Fruit fly (Drosophila melanogaster) whole organism, embryonic: Measurements from ENCODE around the gene Catsup.

Experiments used
- Adf1 ChIP-seq: fragments of 200-800 bp; sonication (Bioruptor generic); IDR thresholded peaks from 2 replicates; pipeline ENCODE4 v1.3.6; 2022; ENCODE audit warnings: missing biosample characterization, missing genetic modification characterization
- Bgb ChIP-seq: fragments of 200-800 bp; sonication (Bioruptor generic); IDR thresholded peaks from 2 replicates; pipeline ENCODE4 v1.3.6; 2022; ENCODE audit warnings: missing biosample characterization, missing genetic modification characterization; ENCODE audit not compliant: partially characterized antibody
- CG10267 ChIP-seq: fragments of 200-800 bp; sonication (Bioruptor generic); optimal IDR thresholded peaks from 2 replicates; lab custom pipeline; 2018; ENCODE audit warnings: missing biosample characterization, mild to moderate bottlenecking, missing genetic modification characterization, moderate library complexity
- CG10321 ChIP-seq: fragments of 200-800 bp; sonication (Bioruptor generic); IDR thresholded peaks from 2 replicates; pipeline ENCODE4 v1.3.6; 2022; ENCODE audit warnings: missing biosample characterization, missing genetic modification characterization
- CG10543 ChIP-seq: fragments of 200-800 bp; sonication (Bioruptor generic); optimal IDR thresholded peaks from 3 replicates; lab custom pipeline; 2017; ENCODE audit warnings: missing biosample characterization, mild to moderate bottlenecking, missing genetic modification characterization, moderate library complexity
- CG11398 ChIP-seq: fragments of 200-800 bp; sonication (Bioruptor generic); optimal IDR thresholded peaks from 2 replicates; lab custom pipeline; 2016; ENCODE audit warnings: missing biosample characterization, missing genetic modification characterization
- CG11504 ChIP-seq: fragments of 200-800 bp; sonication (Bioruptor generic); optimal IDR thresholded peaks from 3 replicates; lab custom pipeline; 2019; ENCODE audit warnings: missing biosample characterization, mild to moderate bottlenecking, missing genetic modification characterization, moderate library complexity
- CG14860 ChIP-seq: fragments of 200-800 bp; sonication (Bioruptor generic); IDR thresholded peaks from 3 replicates; pipeline ENCODE4 v1.3.6; 2022; ENCODE audit warnings: missing biosample characterization, missing genetic modification characterization; ENCODE audit not compliant: partially characterized antibody
- CG2120 ChIP-seq: fragments of 200-800 bp; sonication (Bioruptor generic); optimal IDR thresholded peaks from 3 replicates; lab custom pipeline; 2016; ENCODE audit warnings: missing biosample characterization, missing genetic modification characterization
- CG3407 ChIP-seq: fragments of 200-800 bp; sonication (Bioruptor generic); optimal IDR thresholded peaks from 2 replicates; lab custom pipeline; 2018; ENCODE audit warnings: missing biosample characterization, mild to moderate bottlenecking, missing genetic modification characterization
- CG34422 ChIP-seq: fragments of 200-800 bp; sonication (Bioruptor generic); IDR thresholded peaks from 3 replicates; pipeline ENCODE4 v1.3.6; 2022; ENCODE audit warnings: missing biosample characterization, missing genetic modification characterization
- CG42726 ChIP-seq: fragments of 200-800 bp; sonication (Bioruptor generic); IDR thresholded peaks from 2 replicates; pipeline ENCODE4 v1.3.6; 2022; ENCODE audit warnings: missing biosample characterization, missing genetic modification characterization; ENCODE audit not compliant: partially characterized antibody
- CG4707 ChIP-seq: fragments of 200-800 bp; sonication (Bioruptor generic); optimal IDR thresholded peaks from 2 replicates; lab custom pipeline; 2018; ENCODE audit warnings: missing biosample characterization, mild to moderate bottlenecking, missing genetic modification characterization, moderate library complexity
- CG6654 ChIP-seq: fragments of 200-800 bp; sonication (Bioruptor generic); optimal IDR thresholded peaks from 2 replicates; lab custom pipeline; 2017; ENCODE audit warnings: missing biosample characterization, mild to moderate bottlenecking, missing genetic modification characterization
- CG8924 ChIP-seq: fragments of 200-800 bp; optimal IDR thresholded peaks from 3 replicates; lab custom pipeline; 2019; ENCODE audit warnings: missing biosample characterization, mild to moderate bottlenecking, missing genetic modification characterization, moderate library complexity
- CG9727 ChIP-seq: fragments of 200-800 bp; sonication (Bioruptor generic); optimal IDR thresholded peaks from 3 replicates; lab custom pipeline; 2017; ENCODE audit warnings: missing biosample characterization, mild to moderate bottlenecking, missing genetic modification characterization
- CG9817 ChIP-seq: fragments of 200-800 bp; sonication (Bioruptor generic); optimal IDR thresholded peaks from 2 replicates; lab custom pipeline; 2018; ENCODE audit warnings: missing biosample characterization, mild to moderate bottlenecking, missing genetic modification characterization, moderate library complexity
- Doc3 ChIP-seq: fragments of 200-800 bp; sonication (Bioruptor generic); IDR thresholded peaks from 3 replicates; pipeline ENCODE4 v1.3.6; 2022; ENCODE audit warnings: missing biosample characterization, missing genetic modification characterization; ENCODE audit not compliant: partially characterized antibody
- H15 ChIP-seq: fragments of 200-800 bp; sonication (Bioruptor generic); IDR thresholded peaks from 3 replicates; pipeline ENCODE4 v1.3.6; 2022; ENCODE audit warnings: missing biosample characterization, missing genetic modification characterization
- HLH4C ChIP-seq: fragments of 200-800 bp; sonication (Bioruptor generic); IDR thresholded peaks from 3 replicates; pipeline ENCODE4 v1.3.6; 2022; ENCODE audit warnings: missing biosample characterization, missing genetic modification characterization; ENCODE audit not compliant: partially characterized antibody
- HLHmδ ChIP-seq: fragments of 200-800 bp; sonication (Bioruptor generic); optimal IDR thresholded peaks from 2 replicates; lab custom pipeline; 2018; ENCODE audit warnings: missing biosample characterization, mild to moderate bottlenecking, missing genetic modification characterization, moderate library complexity
- Hr51 ChIP-seq, 2 experiments: fragments of 200-800 bp; sonication (Bioruptor generic); optimal IDR thresholded peaks; 2 replicates in 1 of 2; 3 replicates in 1 of 2; lab custom pipeline; 2016 to 2018; ENCODE audit warnings: missing biosample characterization in 2 of 2, missing genetic modification characterization in 2 of 2, mild to moderate bottlenecking in 1 of 2, moderate library complexity in 1 of 2
- Lpt ChIP-seq: fragments of >200 bp; optimal IDR thresholded peaks from 2 replicates; lab custom pipeline; 2018; ENCODE audit warnings: missing biosample characterization, missing genetic modification characterization
- Med ChIP-seq: fragments of 200-800 bp; sonication (Bioruptor generic); peaks from one replicate; lab custom pipeline; 2016; ENCODE audit warnings: missing biosample characterization, missing genetic modification characterization, mild to moderate bottlenecking, inconsistent platforms, moderate library complexity
- Mes4 ChIP-seq: fragments of 200-800 bp; sonication (Bioruptor generic); optimal IDR thresholded peaks from 2 replicates; lab custom pipeline; 2016; ENCODE audit warnings: missing biosample characterization, missing genetic modification characterization
- Taf1 ChIP-seq: fragments of 200-800 bp; sonication (Bioruptor generic); IDR thresholded peaks from 2 replicates; pipeline ENCODE4 v1.3.6; 2022; ENCODE audit warnings: missing biosample characterization, missing genetic modification characterization
- Xbp1 ChIP-seq: fragments of 200-800 bp; sonication (Bioruptor generic); optimal IDR thresholded peaks from 3 replicates; lab custom pipeline; 2016; ENCODE audit warnings: missing biosample characterization, mild to moderate bottlenecking, missing genetic modification characterization
- ato ChIP-seq: fragments of 200-800 bp; sonication (Bioruptor generic); IDR thresholded peaks from 2 replicates; pipeline ENCODE4 v1.3.6; 2022; ENCODE audit warnings: missing biosample characterization, missing genetic modification characterization; ENCODE audit not compliant: partially characterized antibody
- az2 ChIP-seq: fragments of 200-800 bp; sonication (Bioruptor generic); optimal IDR thresholded peaks from 3 replicates; lab custom pipeline; 2016; ENCODE audit warnings: missing biosample characterization, missing genetic modification characterization
- btn ChIP-seq: fragments of 200-800 bp; sonication (Bioruptor generic); optimal IDR thresholded peaks from 2 replicates; lab custom pipeline; 2016; ENCODE audit warnings: missing biosample characterization, missing genetic modification characterization
- cg ChIP-seq: fragments of 200-800 bp; sonication (Bioruptor generic); optimal IDR thresholded peaks from 3 replicates; lab custom pipeline; 2019; ENCODE audit warnings: missing biosample characterization, mild to moderate bottlenecking, missing genetic modification characterization, moderate library complexity
- crol ChIP-seq: fragments of 200-800 bp; sonication (Bioruptor generic); IDR thresholded peaks from 2 replicates; pipeline ENCODE4 v1.3.6; 2022; ENCODE audit warnings: missing biosample characterization, missing genetic modification characterization
- gce ChIP-seq: fragments of 200-800 bp; sonication (Bioruptor generic); IDR thresholded peaks from 3 replicates; pipeline ENCODE4 v1.3.6; 2022; ENCODE audit warnings: missing biosample characterization, missing genetic modification characterization
- gcm2 ChIP-seq: fragments of 200-800 bp; sonication (Bioruptor generic); optimal IDR thresholded peaks from 2 replicates; lab custom pipeline; 2016; ENCODE audit warnings: missing biosample characterization, missing genetic modification characterization
- hbn ChIP-seq: fragments of 200-800 bp; sonication (Bioruptor generic); IDR thresholded peaks from 2 replicates; pipeline ENCODE4 v1.3.6; 2022; ENCODE audit warnings: missing biosample characterization, missing genetic modification characterization; ENCODE audit not compliant: partially characterized antibody
- hkb ChIP-seq, 2 experiments: fragments of 200-800 bp in 1 of 2; fragments of >200 bp in 1 of 2; sonication (Bioruptor generic) in 1 of 2; IDR thresholded peaks in 1 of 2; optimal IDR thresholded peaks in 1 of 2; 2 replicates each; pipeline versions ENCODE4 v1.3.6 to Lab custom; 2017 to 2022; ENCODE audit warnings: missing biosample characterization in 1 of 2, missing genetic modification characterization in 1 of 2
- hth ChIP-seq: fragments of >200 bp; optimal IDR thresholded peaks from 2 replicates; lab custom pipeline; 2017; ENCODE audit warnings: inconsistent platforms
- mld ChIP-seq: fragments of 200-800 bp; sonication (Bioruptor generic); IDR thresholded peaks from 3 replicates; pipeline ENCODE4 v1.3.6; 2022; ENCODE audit warnings: missing biosample characterization, missing genetic modification characterization; ENCODE audit not compliant: partially characterized antibody
- nerfin-2 ChIP-seq: fragments of 200-800 bp; sonication (Bioruptor generic); IDR thresholded peaks from 2 replicates; pipeline ENCODE4 v1.3.6; 2022; ENCODE audit warnings: missing biosample characterization, missing genetic modification characterization; ENCODE audit not compliant: partially characterized antibody
- nmo ChIP-seq: fragments of 200-800 bp; sonication (Bioruptor generic); optimal IDR thresholded peaks from 2 replicates; lab custom pipeline; 2018; ENCODE audit warnings: missing biosample characterization, mild to moderate bottlenecking, missing genetic modification characterization, moderate library complexity
- pan ChIP-seq, 4 experiments: fragments of >200 bp in 3 of 4; fragments of 200-800 bp in 1 of 4; sonication (Bioruptor generic) in 1 of 4; optimal IDR thresholded peaks in 3 of 4; IDR thresholded peaks in 1 of 4; 2 replicates each; pipeline versions ENCODE4 v1.3.6 to Lab custom; 2017 to 2022; ENCODE audit warnings: missing biosample characterization in 2 of 4, missing genetic modification characterization in 2 of 4, mixed read lengths in 1 of 4
- pum ChIP-seq: fragments of 200-800 bp; sonication (Bioruptor generic); optimal IDR thresholded peaks from 2 replicates; lab custom pipeline; 2016; ENCODE audit warnings: missing biosample characterization, missing genetic modification characterization
- ro ChIP-seq: fragments of 200-800 bp; sonication (Bioruptor generic); IDR thresholded peaks from 2 replicates; pipeline ENCODE4 v1.3.6; 2022; ENCODE audit warnings: missing biosample characterization, missing genetic modification characterization
- scrt ChIP-seq: fragments of 200-800 bp; sonication (Bioruptor generic); optimal IDR thresholded peaks from 2 replicates; lab custom pipeline; 2018; ENCODE audit warnings: missing biosample characterization, mild to moderate bottlenecking, missing genetic modification characterization, moderate library complexity
- stwl ChIP-seq: fragments of 200-800 bp; sonication (Bioruptor generic); optimal IDR thresholded peaks from 3 replicates; lab custom pipeline; 2018; ENCODE audit warnings: missing biosample characterization, mild to moderate bottlenecking, missing genetic modification characterization, moderate library complexity
- tna ChIP-seq: fragments of 200-800 bp; sonication (Bioruptor generic); IDR thresholded peaks from 2 replicates; pipeline ENCODE4 v1.3.6; 2022; ENCODE audit warnings: missing biosample characterization, missing genetic modification characterization; ENCODE audit not compliant: partially characterized antibody
- twi ChIP-seq: fragments of 200-800 bp; optimal IDR thresholded peaks from 2 replicates; lab custom pipeline; 2019; ENCODE audit warnings: missing biosample characterization, mild to moderate bottlenecking, missing genetic modification characterization, moderate library complexity
- zfh1 ChIP-seq: fragments of 200-800 bp; sonication (Bioruptor generic); IDR thresholded peaks from 3 replicates; pipeline ENCODE4 v1.3.6; 2022; ENCODE audit warnings: missing biosample characterization, missing genetic modification characterization

Gene Catsup

dm6 chr2L:19027246-19027886 lies 14.3 kb upstream of the Catsup start, which contains the start of gene Sidpn (continued):
- TF ChIP-seq btn, result no peak
- peak; percentile 40 for TF ChIP-seq scrt (GFP tag; lab: Kevin White, UChicago)
- no peak for TF ChIP-seq Mes4 (GFP tag; lab: Kevin White, UChicago)
- TF ChIP-seq hth (lab: Kevin White, UChicago), result no peak
- TF ChIP-seq Taf1 (GFP tag; lab: Robert Waterston, UW), result no peak
- TF ChIP-seq mld (GFP tag; lab: Robert Waterston, UW), result no peak
- no peak for TF ChIP-seq tna (GFP tag; lab: Robert Waterston, UW)
- TF ChIP-seq gce (GFP tag; lab: Robert Waterston, UW), result no peak
- TF ChIP-seq CG8924, result no peak
- TF ChIP-seq cg (GFP tag; lab: Kevin White, UChicago), result peak; percentile 3
- peak; percentile 64 for TF ChIP-seq CG10543
- TF ChIP-seq CG42726 (GFP tag; lab: Robert Waterston, UW), result no peak
- TF ChIP-seq CG11504, result peak; percentile 75
- TF ChIP-seq Doc3 (GFP tag; lab: Robert Waterston, UW), result no peak
- no peak for TF ChIP-seq CG34422 (GFP tag; lab: Robert Waterston, UW)
- TF ChIP-seq CG9727 (GFP tag; lab: Kevin White, UChicago), result no peak
- no peak for TF ChIP-seq hkb (optimal IDR thresholded peaks at IDR 0.05; lab: Kevin White, UChicago)
- no peak for TF ChIP-seq hkb (GFP tag; IDR thresholded peaks at IDR 0.05; lab: Robert Waterston, UW)
- TF ChIP-seq az2 (GFP tag; lab: Kevin White, UChicago), result no peak
- peak; percentile 77; the same call in 1 of the 2 replicates for TF ChIP-seq Adf1
- no peak for TF ChIP-seq zfh1 (GFP tag; lab: Robert Waterston, UW)
- peak in 1 of 2 experiments; percentile 52 for TF ChIP-seq Hr51 (GFP tag; optimal IDR thresholded peaks at IDR 0.05; lab: Kevin White, UChicago)
- TF ChIP-seq nerfin-2 (GFP tag; lab: Robert Waterston, UW), result no peak
- TF ChIP-seq crol (GFP tag; lab: Robert Waterston, UW), result peak; percentile 63
- no peak for TF ChIP-seq CG3407 (GFP tag; lab: Kevin White, UChicago)
- no peak for TF ChIP-seq HLHmδ (GFP tag; lab: Kevin White, UChicago)
- TF ChIP-seq CG10321 (GFP tag; lab: Robert Waterston, UW), result no peak
- no peak for TF ChIP-seq twi
- TF ChIP-seq CG4707 (GFP tag; lab: Kevin White, UChicago), result no peak
- no peak for TF ChIP-seq CG11398 (GFP tag; lab: Kevin White, UChicago)
- TF ChIP-seq Lpt (GFP tag; lab: Kevin White, UChicago), result no peak
- no peak for TF ChIP-seq pum (GFP tag; lab: Kevin White, UChicago)

- TF ChIP-seq CG2120 (GFP tag; lab: Kevin White, UChicago) (no peak), Med (GFP tag; lab: Kevin White, UChicago) (peak; percentile 40), stwl (tag; lab: Kevin White, UChicago) (peak; percentile 33), CG9817 (tag; lab: Kevin White, UChicago) (no peak), HLH4C (GFP tag; lab: Robert Waterston, UW) (peak; percentile 71), CG6654 (GFP tag; lab: Kevin White, UChicago) (no peak), H15 (GFP tag; lab: Robert Waterston, UW) (no peak), Bgb (GFP tag; lab: Robert Waterston, UW) (peak; percentile 76), Xbp1 (GFP tag; lab: Kevin White, UChicago) (no peak), CG14860 (GFP tag; lab: Robert Waterston, UW) (peak; percentile 63), hbn (GFP tag; lab: Robert Waterston, UW) (peak; percentile 75), pan (optimal IDR thresholded peaks at IDR 0.05; lab: Kevin White, UChicago) (no peak), pan (GFP tag; optimal IDR thresholded peaks at IDR 0.05 in 1 of 2, IDR thresholded peaks at IDR 0.05 in 1 of 2) (no peak), gcm2 (no peak), ro (GFP tag; lab: Robert Waterston, UW) (no peak), ato (GFP tag; lab: Robert Waterston, UW) (0 out of 2 replicates have a peak, but pooled peaks have one; percentile 24), CG10267 (tag; lab: Kevin White, UChicago) (peak; percentile 22), nmo (GFP tag; lab: Kevin White, UChicago) (peak; percentile 8)
These were observed 8.4 kb upstream of the Catsup start, which contains the start of gene hook for dm6 chr2L:19033288-19033687. hook (minus strand) TSS chr2L:19033498.
